Fruit fly (Drosophila melanogaster) whole organism, embryonic: ENCODE data around the gene dysf.

Experiments
- Blimp-1 ChIP-seq: fragments of 200-800 bp; sonication (Bioruptor generic); optimal IDR thresholded peaks from 3 replicates; lab custom pipeline; 2018; ENCODE audit warnings: missing biosample characterization, missing genetic modification characterization, mild to moderate bottlenecking, moderate library complexity, missing genetic modification reagents
- CG10209 ChIP-seq: fragments of 200-800 bp; sonication (Bioruptor generic); optimal IDR thresholded peaks from 3 replicates; lab custom pipeline; 2017; ENCODE audit warnings: missing biosample characterization, mild to moderate bottlenecking, missing genetic modification characterization, missing genetic modification reagents
- CG11456 ChIP-seq: fragments of 200-800 bp; sonication (Bioruptor generic); IDR thresholded peaks from 3 replicates; pipeline ENCODE4 v1.3.6; 2022; ENCODE audit warnings: missing biosample characterization, missing genetic modification characterization
- CG11504 ChIP-seq: fragments of 200-800 bp; sonication (Bioruptor generic); optimal IDR thresholded peaks from 3 replicates; lab custom pipeline; 2019; ENCODE audit warnings: missing biosample characterization, mild to moderate bottlenecking, missing genetic modification characterization, moderate library complexity
- CG12391 ChIP-seq: fragments of 200-800 bp; sonication (Bioruptor generic); optimal IDR thresholded peaks from 3 replicates; lab custom pipeline; 2018; ENCODE audit warnings: missing biosample characterization, mild to moderate bottlenecking, missing genetic modification characterization, moderate library complexity
- CG13424 ChIP-seq: fragments of 200-800 bp; sonication (Bioruptor generic); optimal IDR thresholded peaks from 2 replicates; lab custom pipeline; 2019; ENCODE audit warnings: missing biosample characterization, mild to moderate bottlenecking, missing genetic modification characterization, moderate library complexity
- CG13624 ChIP-seq: fragments of 200-800 bp; sonication (Bioruptor generic); optimal IDR thresholded peaks from 2 replicates; lab custom pipeline; 2016; ENCODE audit warnings: missing biosample characterization, missing genetic modification characterization
- CG15011 ChIP-seq: fragments of 200-800 bp; sonication (Bioruptor generic); optimal IDR thresholded peaks from 3 replicates; lab custom pipeline; 2018; ENCODE audit warnings: missing biosample characterization, mild to moderate bottlenecking, missing genetic modification characterization
- CG16815 ChIP-seq: fragments of 200-800 bp; sonication (Bioruptor generic); optimal IDR thresholded peaks from 3 replicates; lab custom pipeline; 2017; ENCODE audit warnings: missing biosample characterization, mild to moderate bottlenecking, missing genetic modification characterization
- CG16863 ChIP-seq: fragments of 200-800 bp; sonication (Bioruptor generic); optimal IDR thresholded peaks from 3 replicates; lab custom pipeline; 2016; ENCODE audit warnings: missing biosample characterization, missing genetic modification characterization
- CG1832 ChIP-seq: fragments of 200-800 bp; sonication (Bioruptor generic); optimal IDR thresholded peaks from 2 replicates; lab custom pipeline; 2017; ENCODE audit warnings: missing biosample characterization, mild to moderate bottlenecking, missing genetic modification characterization, inconsistent platforms
- CG18764 ChIP-seq: fragments of 200-800 bp; sonication (Bioruptor generic); optimal IDR thresholded peaks from 3 replicates; lab custom pipeline; 2016; ENCODE audit warnings: missing biosample characterization, missing genetic modification characterization
- CG2202 ChIP-seq: fragments of 200-800 bp; sonication (Bioruptor generic); optimal IDR thresholded peaks from 2 replicates; lab custom pipeline; 2018; ENCODE audit warnings: missing biosample characterization, mild to moderate bottlenecking, missing genetic modification characterization
- CG3065 ChIP-seq: fragments of 200-800 bp; sonication (Bioruptor generic); optimal IDR thresholded peaks from 2 replicates; lab custom pipeline; 2016; ENCODE audit warnings: missing biosample characterization, missing genetic modification characterization
- CG31388 ChIP-seq: fragments of 200-800 bp; sonication (Bioruptor generic); optimal IDR thresholded peaks from 2 replicates; lab custom pipeline; 2016; ENCODE audit warnings: missing biosample characterization, missing genetic modification characterization
- CG31441 ChIP-seq: fragments of 200-800 bp; sonication (Bioruptor generic); IDR thresholded peaks from 2 replicates; pipeline ENCODE4 v1.3.6; 2022; ENCODE audit warnings: missing biosample characterization, missing genetic modification characterization
- CG3407 ChIP-seq: fragments of 200-800 bp; sonication (Bioruptor generic); optimal IDR thresholded peaks from 2 replicates; lab custom pipeline; 2018; ENCODE audit warnings: missing biosample characterization, mild to moderate bottlenecking, missing genetic modification characterization
- CG34422 ChIP-seq: fragments of 200-800 bp; sonication (Bioruptor generic); IDR thresholded peaks from 3 replicates; pipeline ENCODE4 v1.3.6; 2022; ENCODE audit warnings: missing biosample characterization, missing genetic modification characterization
- CG42726 ChIP-seq: fragments of 200-800 bp; sonication (Bioruptor generic); IDR thresholded peaks from 2 replicates; pipeline ENCODE4 v1.3.6; 2022; ENCODE audit warnings: missing biosample characterization, missing genetic modification characterization; ENCODE audit not compliant: partially characterized antibody
- CG4360 ChIP-seq: fragments of 200-800 bp; sonication (Bioruptor generic); IDR thresholded peaks from 2 replicates; pipeline ENCODE4 v1.3.6; 2022; ENCODE audit warnings: missing biosample characterization, missing genetic modification characterization
- CG4617 ChIP-seq: fragments of 200-800 bp; sonication (Bioruptor generic); optimal IDR thresholded peaks from 3 replicates; lab custom pipeline; 2016; ENCODE audit warnings: missing biosample characterization, missing genetic modification characterization, borderline replicate concordance
- CG7839 ChIP-seq: fragments of 200-800 bp; sonication (Bioruptor generic); optimal IDR thresholded peaks from 3 replicates; lab custom pipeline; 2018; ENCODE audit warnings: missing biosample characterization, mild to moderate bottlenecking, missing genetic modification characterization, moderate library complexity
- CG8765 ChIP-seq: fragments of 200-800 bp; sonication (Bioruptor generic); IDR thresholded peaks from 2 replicates; pipeline ENCODE4 v1.3.6; 2022; ENCODE audit warnings: missing biosample characterization, missing genetic modification characterization
- CG9437 ChIP-seq: fragments of 200-800 bp; sonication (Bioruptor generic); optimal IDR thresholded peaks from 2 replicates; lab custom pipeline; 2018; ENCODE audit warnings: missing biosample characterization, mild to moderate bottlenecking, missing genetic modification characterization
- Dek ChIP-seq: fragments of 200-800 bp; sonication (Bioruptor generic); optimal IDR thresholded peaks from 3 replicates; lab custom pipeline; 2019; ENCODE audit warnings: missing biosample characterization, mild to moderate bottlenecking, missing genetic modification characterization, moderate library complexity
- Doc3 ChIP-seq: fragments of 200-800 bp; sonication (Bioruptor generic); IDR thresholded peaks from 3 replicates; pipeline ENCODE4 v1.3.6; 2022; ENCODE audit warnings: missing biosample characterization, missing genetic modification characterization; ENCODE audit not compliant: partially characterized antibody
- E2f2 ChIP-seq: fragments of 200-800 bp; sonication (Bioruptor generic); IDR thresholded peaks from 2 replicates; pipeline ENCODE4 v1.3.6; 2022; ENCODE audit warnings: missing biosample characterization, missing genetic modification characterization
- Fer2 ChIP-seq: fragments of 200-800 bp; sonication (Bioruptor generic); optimal IDR thresholded peaks from 2 replicates; lab custom pipeline; 2018; ENCODE audit warnings: missing biosample characterization, mild to moderate bottlenecking, missing genetic modification characterization, moderate library complexity
- GATAe ChIP-seq: fragments of 200-800 bp; sonication (Bioruptor generic); conservative IDR thresholded peaks from 2 replicates; pipeline ENCODE4 v1.3.6; 2022; ENCODE audit warnings: missing biosample characterization, missing genetic modification characterization
- HmgZ ChIP-seq: fragments of 200-800 bp; sonication (Bioruptor generic); optimal IDR thresholded peaks from 2 replicates; lab custom pipeline; 2018; ENCODE audit warnings: missing biosample characterization, mild to moderate bottlenecking, missing genetic modification characterization
- Hr3 ChIP-seq: fragments of 200-800 bp; sonication (Bioruptor generic); optimal IDR thresholded peaks from 3 replicates; lab custom pipeline; 2016; ENCODE audit warnings: missing biosample characterization, missing genetic modification characterization
- NFAT ChIP-seq: fragments of 200-800 bp; sonication (Bioruptor generic); IDR thresholded peaks from 2 replicates; pipeline ENCODE4 v1.3.6; 2022; ENCODE audit warnings: missing biosample characterization, missing genetic modification characterization
- NfI ChIP-seq: fragments of 200-800 bp; sonication (Bioruptor generic); optimal IDR thresholded peaks from 3 replicates; lab custom pipeline; 2018; ENCODE audit warnings: missing biosample characterization, mild to moderate bottlenecking, missing genetic modification characterization, moderate library complexity
- Rfx ChIP-seq: fragments of 200-800 bp; sonication (Bioruptor generic); IDR thresholded peaks from 2 replicates; pipeline ENCODE4 v1.3.6; 2022; ENCODE audit warnings: missing biosample characterization, missing genetic modification characterization
- Side ChIP-seq: fragments of 200-800 bp; sonication (Bioruptor generic); optimal IDR thresholded peaks from 2 replicates; lab custom pipeline; 2016; ENCODE audit warnings: missing biosample characterization, missing genetic modification characterization
- Trl ChIP-seq, 3 experiments: fragments of >200 bp in 2 of 3; fragments of 200-800 bp in 1 of 3; sonication (Bioruptor generic) in 1 of 3; optimal IDR thresholded peaks; 2 replicates in 1 of 3; 3 replicates in 2 of 3; lab custom pipeline; 2016 to 2017; ENCODE audit warnings: missing biosample characterization in 1 of 3, missing genetic modification characterization in 1 of 3
- al ChIP-seq: fragments of 200-800 bp; sonication (Bioruptor generic); IDR thresholded peaks from 2 replicates; pipeline ENCODE4 v1.3.6; 2022; ENCODE audit warnings: missing biosample characterization, missing genetic modification characterization
- dysf ChIP-seq: fragments of 200-800 bp; sonication (Bioruptor generic); IDR thresholded peaks from 3 replicates; pipeline ENCODE4 v1.3.6; 2022; ENCODE audit warnings: missing biosample characterization, missing genetic modification characterization
- gsb ChIP-seq: fragments of 200-800 bp; sonication (Bioruptor generic); IDR thresholded peaks from 2 replicates; pipeline ENCODE4 v1.3.6; 2022; ENCODE audit warnings: missing biosample characterization, missing genetic modification characterization
- gt ChIP-seq: fragments of 200-800 bp; sonication (Bioruptor generic); IDR thresholded peaks from 2 replicates; pipeline ENCODE4 v1.3.6; 2022; ENCODE audit warnings: missing biosample characterization, missing genetic modification characterization
- hbn ChIP-seq: fragments of 200-800 bp; sonication (Bioruptor generic); IDR thresholded peaks from 2 replicates; pipeline ENCODE4 v1.3.6; 2022; ENCODE audit warnings: missing biosample characterization, missing genetic modification characterization; ENCODE audit not compliant: partially characterized antibody
- kah ChIP-seq: fragments of 200-800 bp; sonication (Bioruptor generic); optimal IDR thresholded peaks from 2 replicates; lab custom pipeline; 2018; ENCODE audit warnings: missing biosample characterization, mild to moderate bottlenecking, missing genetic modification characterization
- mam ChIP-seq: fragments of 200-800 bp; sonication (Bioruptor generic); optimal IDR thresholded peaks from 3 replicates; lab custom pipeline; 2016; ENCODE audit warnings: missing biosample characterization, missing genetic modification characterization
- pho ChIP-seq: fragments of 200-800 bp; sonication (Bioruptor generic); optimal IDR thresholded peaks from 2 replicates; lab custom pipeline; 2016; ENCODE audit warnings: missing biosample characterization, missing genetic modification characterization
- pzg ChIP-seq: fragments of 200-800 bp; sonication (Bioruptor generic); optimal IDR thresholded peaks from 3 replicates; lab custom pipeline; 2018; ENCODE audit warnings: missing biosample characterization, mild to moderate bottlenecking, missing genetic modification characterization, moderate library complexity
- ranshi ChIP-seq: fragments of 200-800 bp; sonication (Bioruptor generic); IDR thresholded peaks from 2 replicates; pipeline ENCODE4 v1.3.6; 2022; ENCODE audit warnings: missing biosample characterization, missing genetic modification characterization
- sens ChIP-seq: fragments of 200-800 bp; sonication (Bioruptor generic); peaks from one replicate; lab custom pipeline; 2016; ENCODE audit warnings: missing biosample characterization, missing genetic modification characterization
- sna ChIP-seq: fragments of 200-800 bp; sonication (Bioruptor generic); IDR thresholded peaks from 2 replicates; pipeline ENCODE4 v1.3.6; 2022; ENCODE audit warnings: missing biosample characterization, missing genetic modification characterization; ENCODE audit not compliant: partially characterized antibody
- trem ChIP-seq: fragments of 200-800 bp; optimal IDR thresholded peaks from 3 replicates; lab custom pipeline; 2019; ENCODE audit warnings: missing biosample characterization, mild to moderate bottlenecking, missing genetic modification characterization, moderate library complexity
- vvl ChIP-seq: fragments of 200-800 bp; sonication (Bioruptor generic); IDR thresholded peaks from 2 replicates; pipeline ENCODE4 v1.3.6; 2022; ENCODE audit warnings: missing biosample characterization, missing genetic modification characterization

dysf gene

DNA sequence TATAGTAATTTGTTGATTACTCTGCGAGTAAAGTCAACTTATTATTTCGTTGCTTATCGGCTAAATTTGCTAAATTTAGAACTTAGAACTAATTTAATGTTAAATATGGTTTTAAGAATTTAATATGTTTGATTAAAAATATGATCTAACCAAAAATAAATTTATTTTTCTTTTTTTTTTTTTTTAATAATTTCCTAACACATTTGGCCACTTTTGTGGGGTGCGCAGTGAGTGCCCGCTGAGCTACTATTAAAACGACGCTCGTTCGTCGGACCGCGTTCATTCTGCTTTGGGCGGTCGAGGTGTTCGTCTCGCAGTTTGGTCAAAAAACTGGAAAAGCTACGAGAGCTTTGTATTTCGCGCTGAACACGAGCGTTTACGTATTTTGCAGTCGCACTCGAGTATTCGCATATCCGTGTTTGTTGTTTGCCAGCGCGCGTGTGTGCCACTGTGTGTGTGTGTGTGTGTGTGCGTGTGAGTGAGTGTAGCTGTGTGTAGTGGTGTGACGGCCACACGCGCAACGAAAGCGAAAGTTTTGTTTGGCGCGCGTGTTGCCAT is 8.2 kb upstream of the dysf start, which contains the start of gene Cipc (continued):
- no peak for TF ChIP-seq CG4617 (GFP tag; lab: Kevin White, UChicago)
- TF ChIP-seq Side (GFP tag; lab: Kevin White, UChicago) = peak; percentile 37
- peak; percentile 66 for TF ChIP-seq al (GFP tag; lab: Robert Waterston, UW)
- peak; percentile 0 for TF ChIP-seq pzg (GFP tag; lab: Kevin White, UChicago)
- no peak for TF ChIP-seq CG3065 (GFP tag; lab: Kevin White, UChicago)
- peak; percentile 78 for TF ChIP-seq CG9437 (GFP tag; lab: Kevin White, UChicago)
- TF ChIP-seq vvl (GFP tag; lab: Robert Waterston, UW) = peak; percentile 83
- TF ChIP-seq CG7839 (tag; lab: Kevin White, UChicago) = peak; percentile 86
- TF ChIP-seq gt (GFP tag; lab: Robert Waterston, UW) = no peak
- TF ChIP-seq gsb (GFP tag; lab: Robert Waterston, UW) = peak; percentile 80
- peak; percentile 48 for TF ChIP-seq CG15011 (GFP tag; lab: Kevin White, UChicago)
- no peak for TF ChIP-seq CG31388 (GFP tag; lab: Kevin White, UChicago)
- peak; percentile 80 for TF ChIP-seq CG12391 (tag; lab: Kevin White, UChicago)
- TF ChIP-seq Hr3 (GFP tag; lab: Kevin White, UChicago) = peak; percentile 47
- peak; percentile 47 for TF ChIP-seq E2f2 (GFP tag; lab: Robert Waterston, UW)
- TF ChIP-seq ranshi = peak; percentile 66
- peak; percentile 52 for TF ChIP-seq kah (GFP tag; lab: Kevin White, UChicago)
- TF ChIP-seq CG3407 = peak; percentile 14
- no peak for TF ChIP-seq CG11504 (tag; lab: Kevin White, UChicago)
- TF ChIP-seq Doc3 (GFP tag; lab: Robert Waterston, UW) = no peak
- peak; percentile 86 for TF ChIP-seq CG13424 (tag; lab: Kevin White, UChicago)
- TF ChIP-seq CG13624 (GFP tag; lab: Kevin White, UChicago) = peak; percentile 56
- TF ChIP-seq HmgZ (tag; lab: Kevin White, UChicago) = peak; percentile 52
- TF ChIP-seq CG2202 = peak; percentile 13
- TF ChIP-seq hbn (GFP tag; lab: Robert Waterston, UW) = no peak
- peak; percentile 79 for TF ChIP-seq CG31441 (GFP tag; lab: Robert Waterston, UW)
- peak; percentile 69 for TF ChIP-seq CG18764 (GFP tag; lab: Kevin White, UChicago)
- TF ChIP-seq Rfx (GFP tag; lab: Robert Waterston, UW) = peak; percentile 89
- TF ChIP-seq trem (tag; lab: Kevin White, UChicago) = peak; percentile 16
- peak; percentile 51 for TF ChIP-seq sens
- peak; percentile 54; the same call in 1 of the 2 replicates for TF ChIP-seq GATAe (GFP tag; lab: Robert Waterston, UW)
- TF ChIP-seq Fer2 = peak; percentile 45
- no peak for TF ChIP-seq CG1832
- no peak for TF ChIP-seq Trl (optimal IDR thresholded peaks at IDR 0.05; lab: Kevin White, UChicago)
- TF ChIP-seq Trl (GFP tag; optimal IDR thresholded peaks at IDR 0.05; lab: Kevin White, UChicago) = no peak
- TF ChIP-seq pho = no peak
- peak; percentile 35 for TF ChIP-seq CG16815 (GFP tag; lab: Kevin White, UChicago)
- peak; percentile 25 for TF ChIP-seq mam (GFP tag; lab: Kevin White, UChicago)
- peak; percentile 39; the same call in 1 of the 3 replicates for TF ChIP-seq CG34422 (GFP tag; lab: Robert Waterston, UW)
- TF ChIP-seq NFAT (GFP tag; lab: Robert Waterston, UW) = peak; percentile 61
- peak; percentile 7 for TF ChIP-seq CG16863 (GFP tag; lab: Kevin White, UChicago)
- TF ChIP-seq CG11456 (GFP tag; lab: Robert Waterston, UW) = peak; percentile 80
- TF ChIP-seq Blimp-1 = peak; percentile 85
- peak; percentile 84 for TF ChIP-seq CG10209 (GFP tag; lab: Kevin White, UChicago)
- TF ChIP-seq dysf (GFP tag; lab: Robert Waterston, UW) = peak; percentile 96
- peak; percentile 83 for TF ChIP-seq Dek (tag; lab: Kevin White, UChicago)
- TF ChIP-seq CG4360 = no peak
- no peak for TF ChIP-seq sna (GFP tag; lab: Robert Waterston, UW)
- peak; percentile 75; the same call in 1 of the 2 replicates for TF ChIP-seq CG42726 (GFP tag; lab: Robert Waterston, UW)
- peak; percentile 82 for TF ChIP-seq NfI (GFP tag; lab: Kevin White, UChicago)
- no peak for TF ChIP-seq CG8765 (GFP tag; lab: Robert Waterston, UW)
